Fruit fly (Drosophila melanogaster): ENCODE data around the gene pasi1.

Gene pasi1

dm6 chr3R:17798211-17798737 is 3.4 kb downstream of the pasi1 start, which contains the start of gene CG7379 (continued):
- peak; percentile 78 for TF ChIP-seq chn (GFP tag; optimal IDR thresholded peaks at IDR 0.05)
- TF ChIP-seq gro (GFP tag; optimal IDR thresholded peaks at IDR 0.05), result peak; percentile 83
- peak; percentile 58 for TF ChIP-seq pb (GFP tag; optimal IDR thresholded peaks at IDR 0.05)
- no peak for TF ChIP-seq Jarid2 (GFP tag; optimal IDR thresholded peaks at IDR 0.05)
- peak; percentile 42 for TF ChIP-seq D19A (tag; optimal IDR thresholded peaks at IDR 0.05)
- TF ChIP-seq CG2678 (tag; optimal IDR thresholded peaks at IDR 0.05), result peak; percentile 80
- peak; percentile 41 for TF ChIP-seq gcm (GFP tag; optimal IDR thresholded peaks at IDR 0.05)
- TF ChIP-seq az2 (GFP tag; optimal IDR thresholded peaks at IDR 0.05), result peak; percentile 80
- TF ChIP-seq abd-A (tag; optimal IDR thresholded peaks at IDR 0.05), result no peak
- peak; percentile 82 for TF ChIP-seq CG10654 (GFP tag; optimal IDR thresholded peaks at IDR 0.05)
- peak; percentile 59 for TF ChIP-seq NC2α (GFP tag; optimal IDR thresholded peaks at IDR 0.05)
- peak; percentile 63 for TF ChIP-seq CG13424 (tag; optimal IDR thresholded peaks at IDR 0.05)
- TF ChIP-seq CG13894 (tag; optimal IDR thresholded peaks at IDR 0.05), result peak; percentile 77
- TF ChIP-seq rib (GFP tag; IDR thresholded peaks at IDR 0.05), result peak; percentile 78
- TF ChIP-seq E2f1 (GFP tag; IDR thresholded peaks at IDR 0.05), result peak; percentile 58; the same call in 1 of the 2 replicates
- peak; percentile 39 for TF ChIP-seq fd96Cb (tag; optimal IDR thresholded peaks at IDR 0.05)
- TF ChIP-seq Sin3A (optimal IDR thresholded peaks at IDR 0.05), result peak; percentile 69
- peak; percentile 91 for TF ChIP-seq vfl (GFP tag; optimal IDR thresholded peaks at IDR 0.05)
- TF ChIP-seq slou (GFP tag; optimal IDR thresholded peaks at IDR 0.05), result peak; percentile 75
- TF ChIP-seq Hr51 (GFP tag; optimal IDR thresholded peaks at IDR 0.05), result peak in 1 of 2 experiments; percentile 86
- peak; percentile 64; the same call in 1 of the 3 replicates for TF ChIP-seq C15 (GFP tag; IDR thresholded peaks at IDR 0.05)
- TF ChIP-seq ATbp (GFP tag; optimal IDR thresholded peaks at IDR 0.05), result peak; percentile 44
- TF ChIP-seq lola (GFP tag; optimal IDR thresholded peaks at IDR 0.05), result peak in 1 of 3 experiments; percentile 54
- TF ChIP-seq CG17186 (GFP tag; optimal IDR thresholded peaks at IDR 0.05), result peak; percentile 61
- TF ChIP-seq bigmax (GFP tag; optimal IDR thresholded peaks at IDR 0.05), result no peak
- no peak for TF ChIP-seq CkIIα-i1 (GFP tag; IDR thresholded peaks at IDR 0.05)
- no peak for TF ChIP-seq esg (GFP tag; conservative IDR thresholded peaks at IDR 0.05)
- no peak; the same call in 1 of the 2 replicates for TF ChIP-seq CG14667 (GFP tag; IDR thresholded peaks at IDR 0.05)
- peak; percentile 92 for TF ChIP-seq CG10543 (GFP tag; optimal IDR thresholded peaks at IDR 0.05)
- peak; percentile 49 for TF ChIP-seq CG9797 (GFP tag; optimal IDR thresholded peaks at IDR 0.05)
- peak; percentile 93 for TF ChIP-seq Dip3 (GFP tag; optimal IDR thresholded peaks at IDR 0.05)
- TF ChIP-seq Nf-YC (tag; optimal IDR thresholded peaks at IDR 0.05), result peak; percentile 72
- TF ChIP-seq ac (GFP tag; optimal IDR thresholded peaks at IDR 0.05), result no peak
- TF ChIP-seq unpg (GFP tag; optimal IDR thresholded peaks at IDR 0.05), result peak; percentile 55
- TF ChIP-seq Lhr (GFP tag; optimal IDR thresholded peaks at IDR 0.05), result peak; percentile 73
- TF ChIP-seq CG4424 (GFP tag; optimal IDR thresholded peaks at IDR 0.05), result peak; percentile 84
- peak; percentile 78 for TF ChIP-seq Bteb2 (GFP tag; optimal IDR thresholded peaks at IDR 0.05)
- TF ChIP-seq Dfd (GFP tag; optimal IDR thresholded peaks at IDR 0.05), result no peak
- TF ChIP-seq al (GFP tag; IDR thresholded peaks at IDR 0.05), result peak; percentile 71
- no peak for TF ChIP-seq hb (GFP tag; IDR thresholded peaks at IDR 0.05; ENCODE audit: partially characterized antibody)
- TF ChIP-seq CG1024 (GFP tag; IDR thresholded peaks at IDR 0.05), result peak; percentile 37; the same call in 1 of the 2 replicates
- TF ChIP-seq CG3995 (GFP tag; optimal IDR thresholded peaks at IDR 0.05), result peak; percentile 75
- TF ChIP-seq CG11085 (GFP tag; IDR thresholded peaks at IDR 0.05), result peak; percentile 88
- TF ChIP-seq Abd-B (GFP tag; optimal IDR thresholded peaks at IDR 0.05), result peak; percentile 72
- TF ChIP-seq CG17359 (tag; optimal IDR thresholded peaks at IDR 0.05), result peak; percentile 73
- peak; percentile 5 for TF ChIP-seq en (GFP tag; optimal IDR thresholded peaks at IDR 0.05)
- TF ChIP-seq gsb (GFP tag; IDR thresholded peaks at IDR 0.05), result peak; percentile 60; the same call in 1 of the 2 replicates
- TF ChIP-seq hbn (GFP tag; IDR thresholded peaks at IDR 0.05; ENCODE audit: partially characterized antibody), result no peak
- TF ChIP-seq CG6689 (GFP tag; IDR thresholded peaks at IDR 0.05), result peak; percentile 60
- peak; percentile 29 for TF ChIP-seq Hey (tag; optimal IDR thresholded peaks at IDR 0.05)

Data from whole organism, embryonic.